Worm (Caenorhabditis elegans) whole organism, early embryonic: ENCODE results near the gene ten-1.

ENCODE experiments used
- B0310.2 ChIP-seq: sonication (generic microtip); optimal IDR thresholded peaks from 2 replicates; lab custom pipeline; 2016; ENCODE audit warnings: mild to moderate bottlenecking, missing genetic modification characterization, missing compliant biosample characterization
- F13C5.2 ChIP-seq: sonication (generic microtip); optimal IDR thresholded peaks from 2 replicates; lab custom pipeline; 2017; ENCODE audit warnings: mild to moderate bottlenecking, missing genetic modification characterization, inconsistent platforms, missing compliant biosample characterization
- aly-1 ChIP-seq: sonication (generic microtip); optimal IDR thresholded peaks from 2 replicates; lab custom pipeline; 2016; ENCODE audit warnings: missing genetic modification characterization, missing compliant biosample characterization
- ceh-13 ChIP-seq: fragments of 200-800 bp; sonication (Bioruptor generic); optimal IDR thresholded peaks from 2 replicates; lab custom pipeline; 2018; ENCODE audit warnings: mild to moderate bottlenecking, missing genetic modification characterization, missing compliant biosample characterization
- ceh-36 ChIP-seq: sonication (generic microtip); optimal IDR thresholded peaks from 2 replicates; lab custom pipeline; 2016; ENCODE audit warnings: missing genetic modification characterization, inconsistent platforms, missing compliant biosample characterization
- ets-7 ChIP-seq: sonication (generic microtip); optimal IDR thresholded peaks from 2 replicates; lab custom pipeline; 2016; ENCODE audit warnings: missing genotype, missing genetic modification characterization, missing compliant biosample characterization
- flt-1 ChIP-seq: fragments of 200-800 bp; sonication (Bioruptor generic); IDR thresholded peaks from 2 replicates; pipeline ENCODE4 v1.3.6; 2022; ENCODE audit warnings: missing genetic modification characterization, missing compliant biosample characterization
- hmbx-1 ChIP-seq: sonication (generic microtip); optimal IDR thresholded peaks from 2 replicates; lab custom pipeline; 2016; ENCODE audit warnings: mild to moderate bottlenecking, missing genetic modification characterization, missing compliant biosample characterization
- hmg-4 ChIP-seq: fragments of 200-800 bp; sonication (Bioruptor generic); optimal IDR thresholded peaks from 2 replicates; lab custom pipeline; 2018; ENCODE audit warnings: mild to moderate bottlenecking, missing genetic modification characterization, missing compliant biosample characterization
- hnd-1 ChIP-seq: sonication (generic microtip); optimal IDR thresholded peaks from 2 replicates; lab custom pipeline; 2016; ENCODE audit warnings: missing genetic modification characterization, missing compliant biosample characterization
- pes-1 ChIP-seq: fragments of 200-800 bp; sonication (Bioruptor generic); IDR thresholded peaks from 2 replicates; pipeline ENCODE4 v1.3.6; 2022; ENCODE audit warnings: missing genetic modification reagents, missing genetic modification characterization, missing compliant biosample characterization
- scrt-1 ChIP-seq: fragments of 200-800 bp; sonication (Bioruptor generic); IDR thresholded peaks from 2 replicates; pipeline ENCODE4 v1.3.6; 2022; ENCODE audit warnings: missing genetic modification characterization, missing compliant biosample characterization
- sea-1 ChIP-seq: fragments of 200-800 bp; sonication (Bioruptor generic); conservative IDR thresholded peaks from 2 replicates; pipeline ENCODE4 v1.3.6; 2022; ENCODE audit warnings: missing genetic modification characterization, missing compliant biosample characterization
- tbx-11 ChIP-seq: fragments of 200-800 bp; sonication (Bioruptor generic); IDR thresholded peaks from 2 replicates; pipeline ENCODE4 v1.3.6; 2022; ENCODE audit warnings: missing genetic modification characterization, missing compliant biosample characterization
- tbx-37 ChIP-seq: fragments of 200-800 bp; sonication (Bioruptor generic); conservative IDR thresholded peaks from 2 replicates; pipeline ENCODE4 v1.3.6; 2022; ENCODE audit warnings: missing genetic modification reagents, missing genetic modification characterization, missing compliant biosample characterization
- tra-4 ChIP-seq: sonication (generic microtip); optimal IDR thresholded peaks from 2 replicates; lab custom pipeline; 2017; ENCODE audit warnings: missing genetic modification characterization, missing compliant biosample characterization

Gene ten-1

ce11 chrIII:6891560-6891959 is 70.8 kb downstream of the ten-1 start, which contains the start of gene K04C2.5:
Gene K04C2.5 (minus strand): TSS chrIII:6891660.
- TF ChIP-seq tbx-37 (GFP tag; lab: Robert Waterston, UW), result no peak
- TF ChIP-seq flt-1, result no peak
- TF ChIP-seq tbx-11 (GFP tag; lab: Robert Waterston, UW), result no peak
- TF ChIP-seq tra-4 (tag; lab: Kevin White, UChicago), result no peak
- TF ChIP-seq ets-7, result no peak

- TF ChIP-seq tbx-37 (GFP tag; lab: Robert Waterston, UW), result no peak
- TF ChIP-seq F13C5.2 (tag; lab: Kevin White, UChicago), result no peak
- TF ChIP-seq hnd-1 (tag; lab: Kevin White, UChicago), result no peak
- no peak for TF ChIP-seq flt-1
- TF ChIP-seq pes-1 (GFP tag; lab: Robert Waterston, UW), result no peak
- TF ChIP-seq ceh-13 (GFP tag; lab: Kevin White, UChicago), result no peak
- no peak for TF ChIP-seq scrt-1 (GFP tag; lab: Robert Waterston, UW)
- no peak for TF ChIP-seq B0310.2 (tag; lab: Kevin White, UChicago)
- TF ChIP-seq ceh-36 (tag; lab: Kevin White, UChicago), result no peak
- TF ChIP-seq tbx-11 (GFP tag; lab: Robert Waterston, UW), result no peak
- TF ChIP-seq aly-1, result no peak
- TF ChIP-seq hmg-4 (GFP tag; lab: Kevin White, UChicago), result no peak
These were observed 74.4 kb downstream of the ten-1 start for ce11 chrIII:6895166-6895565.

- no peak for TF ChIP-seq tra-4 (tag; lab: Kevin White, UChicago)
- TF ChIP-seq B0310.2 (tag; lab: Kevin White, UChicago), result no peak
- TF ChIP-seq aly-1, result no peak
- TF ChIP-seq tbx-11 (GFP tag; lab: Robert Waterston, UW), result no peak
- no peak for TF ChIP-seq sea-1 (GFP tag; lab: Robert Waterston, UW)
- no peak for TF ChIP-seq hmbx-1 (tag; lab: Kevin White, UChicago)
- no peak for TF ChIP-seq pes-1 (GFP tag; lab: Robert Waterston, UW)
- no peak for TF ChIP-seq hnd-1 (tag; lab: Kevin White, UChicago)
- no peak for TF ChIP-seq scrt-1 (GFP tag; lab: Robert Waterston, UW)
- no peak for TF ChIP-seq ets-7
- TF ChIP-seq ceh-13 (GFP tag; lab: Kevin White, UChicago), result no peak
- TF ChIP-seq hmg-4 (GFP tag; lab: Kevin White, UChicago), result no peak
- no peak for TF ChIP-seq ceh-36 (tag; lab: Kevin White, UChicago)
These were observed 74.9 kb downstream of the ten-1 start for ce11 chrIII:6895677-6896076.
